Worm (Caenorhabditis elegans): ENCODE results near the gene srd-70.

srd-70 gene

DNA sequence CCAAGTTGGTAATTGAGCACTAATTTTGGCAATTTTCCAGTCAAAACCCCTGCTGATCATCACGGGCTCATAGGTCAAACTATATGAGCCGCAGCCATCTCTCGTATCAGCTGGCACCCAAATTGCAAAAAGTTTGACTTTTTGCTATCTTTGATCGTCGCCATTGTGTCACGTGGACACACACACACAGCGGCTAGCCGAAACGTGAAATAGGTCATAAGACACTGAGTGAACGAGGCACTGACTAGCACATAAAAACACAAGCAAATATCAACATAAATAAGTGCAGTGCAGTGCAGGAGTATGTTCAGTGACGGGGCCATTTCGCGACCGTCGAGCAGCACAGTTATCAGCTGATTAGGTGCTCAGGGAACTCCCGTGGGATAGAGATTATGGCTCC lies 35.1 kb upstream of the srd-70 start (continued):
- no peak for TF ChIP-seq tbp1 (GFP tag; optimal IDR thresholded peaks at IDR 0.05)
- TF ChIP-seq bed-2 (GFP tag; IDR thresholded peaks at IDR 0.05), result no peak
- TF ChIP-seq dpff-1 (tag; optimal IDR thresholded peaks at IDR 0.05), result no peak
- TF ChIP-seq ZK185.1 (tag; optimal IDR thresholded peaks at IDR 0.05; ENCODE audit: poor library complexity, severe bottlenecking), result no peak
- no peak for TF ChIP-seq sptf-2 (GFP tag; optimal IDR thresholded peaks at IDR 0.05)
- TF ChIP-seq hmg-20 (GFP tag; IDR thresholded peaks at IDR 0.05), result no peak
- TF ChIP-seq ztf-22 (GFP tag; optimal IDR thresholded peaks at IDR 0.05), result no peak
- no peak for TF ChIP-seq F55B11.4 (tag; optimal IDR thresholded peaks at IDR 0.05; ENCODE audit: borderline replicate concordance, insufficient read depth)
- TF ChIP-seq attf-5 (GFP tag; optimal IDR thresholded peaks at IDR 0.05), result peak; percentile 51
- no peak for TF ChIP-seq F39B2.1 (GFP tag; IDR thresholded peaks at IDR 0.05)

DNA sequence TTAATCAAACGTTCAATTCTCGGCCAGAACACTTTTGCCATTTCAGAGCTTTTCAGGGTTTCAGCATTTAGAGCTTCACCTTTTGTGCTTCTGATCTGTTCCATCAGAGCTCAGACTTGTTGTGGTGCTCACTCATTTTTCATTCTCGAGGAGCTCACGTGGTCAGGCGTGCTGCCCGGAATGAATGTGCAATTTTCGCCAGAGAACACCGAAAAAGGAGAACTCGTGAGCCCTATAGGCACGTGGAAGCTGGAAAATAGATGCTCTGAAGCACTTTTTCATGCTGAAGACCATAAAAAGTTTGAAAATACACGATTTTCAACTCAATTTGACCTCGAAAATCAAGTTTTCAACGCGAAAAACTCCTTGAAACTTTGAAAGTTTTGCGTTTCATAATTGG lies 34.3 kb upstream of the srd-70 start:
- TF ChIP-seq Y95B8A.8 (GFP tag; IDR thresholded peaks at IDR 0.05), result 0 out of 2 replicates have a peak, but pooled peaks have one; percentile 37
- TF ChIP-seq mes-4 (tag; optimal IDR thresholded peaks at IDR 0.05), result no peak
- no peak for TF ChIP-seq cebp-1 (GFP tag; IDR thresholded peaks at IDR 0.05)
- TF ChIP-seq cebp-1 (tag; optimal IDR thresholded peaks at IDR 0.05), result peak; percentile 7
- TF ChIP-seq nhr-90 (tag; optimal IDR thresholded peaks at IDR 0.05), result no peak

- TF ChIP-seq cebp-1 (GFP tag; IDR thresholded peaks at IDR 0.05) (no peak), cebp-1 (tag; optimal IDR thresholded peaks at IDR 0.05) (no peak), lin-35 (GFP tag; optimal IDR thresholded peaks at IDR 0.05) (no peak), aptf-2 (GFP tag; conservative IDR thresholded peaks at IDR 0.05) (no peak), egrh-3 (GFP tag; IDR thresholded peaks at IDR 0.05) (no peak), K11D2.4 (GFP tag; IDR thresholded peaks at IDR 0.05) (no peak), Y53F4B.3 (GFP tag; IDR thresholded peaks at IDR 0.05) (no peak), hsf-1 (GFP tag; IDR thresholded peaks at IDR 0.05) (no peak), attf-6 (GFP tag; IDR thresholded peaks at IDR 0.05) (no peak), unc-62 (GFP tag; optimal IDR thresholded peaks at IDR 0.05) (no peak), F23B12.7 (tag; optimal IDR thresholded peaks at IDR 0.05; ENCODE audit: insufficient read depth) (no peak), egl-44 (GFP tag; IDR thresholded peaks at IDR 0.05) (no peak), lin-26 (GFP tag; IDR thresholded peaks at IDR 0.05) (no peak), madf-3 (GFP tag; IDR thresholded peaks at IDR 0.05) (no peak), F37B4.10 (GFP tag; IDR thresholded peaks at IDR 0.05) (no peak), xnd-1 (tag; optimal IDR thresholded peaks at IDR 0.05) (no peak)
These were observed 31.2 kb upstream of the srd-70 start for ce11 chrV:20422738-20423137.

ce11 chrV:20423428-20423827 lies 30.5 kb upstream of the srd-70 start:
- TF ChIP-seq F37B4.10 (GFP tag; IDR thresholded peaks at IDR 0.05) (no peak), cebp-1 (GFP tag; IDR thresholded peaks at IDR 0.05) (no peak), cebp-1 (tag; optimal IDR thresholded peaks at IDR 0.05) (no peak), nhr-80 (tag; optimal IDR thresholded peaks at IDR 0.05) (peak; percentile 29), tbx-9 (tag; optimal IDR thresholded peaks at IDR 0.05; ENCODE audit: borderline replicate concordance) (no peak)

ce11 chrV:20424229-20425182 lies 29.4 kb upstream of the srd-70 start:
- TF ChIP-seq ZK185.1 (tag; optimal IDR thresholded peaks at IDR 0.05; ENCODE audit: poor library complexity, severe bottlenecking), result no peak
- peak; percentile 20 for TF ChIP-seq ztf-26 (tag; optimal IDR thresholded peaks at IDR 0.05)
- TF ChIP-seq efl-1 (GFP tag; optimal IDR thresholded peaks at IDR 0.05), result peak; percentile 55
- no peak for TF ChIP-seq egl-44 (GFP tag; IDR thresholded peaks at IDR 0.05)
- peak; percentile 64 for TF ChIP-seq ceh-27 (GFP tag; optimal IDR thresholded peaks at IDR 0.05)
- TF ChIP-seq F37B4.10 (GFP tag; IDR thresholded peaks at IDR 0.05), result no peak
- peak; percentile 77 for TF ChIP-seq lin-54 (GFP tag; optimal IDR thresholded peaks at IDR 0.05)
- TF ChIP-seq dox-1 (GFP tag; IDR thresholded peaks at IDR 0.05), result peak; percentile 5; the same call in 1 of the 2 replicates
- peak; percentile 14; the same call in 1 of the 2 replicates for TF ChIP-seq madf-6 (GFP tag; IDR thresholded peaks at IDR 0.05)
- TF ChIP-seq akir-1 (GFP tag; optimal IDR thresholded peaks at IDR 0.05), result no peak
- peak; percentile 37 for TF ChIP-seq nhr-80 (tag; optimal IDR thresholded peaks at IDR 0.05)
- TF ChIP-seq egrh-3 (GFP tag; IDR thresholded peaks at IDR 0.05), result peak; percentile 64
- no peak for TF ChIP-seq nhr-27 (tag; optimal IDR thresholded peaks at IDR 0.05)
- TF ChIP-seq hsf-1 (GFP tag; IDR thresholded peaks at IDR 0.05), result no peak
- TF ChIP-seq him-1 (tag; optimal IDR thresholded peaks at IDR 0.05), result no peak
- TF ChIP-seq tbp1 (GFP tag; optimal IDR thresholded peaks at IDR 0.05), result peak; percentile 16

Measured in whole organism, young adult.